Fruit fly (Drosophila melanogaster) whole organism, wandering third instar larva: ENCODE measurements around the gene CG5953.
A peak's percentile ranks its signal among the peaks of the same experiment; 100 is the strongest.

Experiments
- Abd-B ChIP-seq: fragments of >200 bp; optimal IDR thresholded peaks from 2 replicates; lab custom pipeline; 2017; ENCODE audit warnings: missing biosample characterization, missing genetic modification characterization
- CG32264 ChIP-seq: fragments of 200-800 bp; sonication (Bioruptor generic); optimal IDR thresholded peaks from 2 replicates; lab custom pipeline; 2016; ENCODE audit warnings: missing biosample characterization, missing genetic modification characterization
- CG9705 ChIP-seq: fragments of 200-800 bp; sonication (Bioruptor generic); optimal IDR thresholded peaks from 2 replicates; lab custom pipeline; 2018; ENCODE audit warnings: missing biosample characterization, mild to moderate bottlenecking, missing genetic modification characterization
- CrebA ChIP-seq: fragments of 200-800 bp; sonication (Bioruptor generic); optimal IDR thresholded peaks from 2 replicates; lab custom pipeline; 2016; ENCODE audit warnings: missing biosample characterization, mild to moderate bottlenecking, missing genetic modification characterization, borderline replicate concordance
- Dfd ChIP-seq: fragments of >200 bp; optimal IDR thresholded peaks from 2 replicates; lab custom pipeline; 2017; ENCODE audit warnings: missing biosample characterization, missing genetic modification characterization
- Dif ChIP-seq: fragments of 200-275, 200-300 bp; sonication (Bioruptor generic); optimal IDR thresholded peaks from 2 replicates; lab custom pipeline; 2018; ENCODE audit warnings: missing biosample characterization, missing genetic modification characterization; ENCODE audit not compliant: partially characterized antibody
- GATAd ChIP-seq: sonication (Bioruptor generic); optimal IDR thresholded peaks from 2 replicates; lab custom pipeline; 2016; ENCODE audit warnings: missing biosample characterization, missing genetic modification characterization
- HLH106 ChIP-seq: fragments of 200-800 bp; optimal IDR thresholded peaks from 3 replicates; lab custom pipeline; 2019; ENCODE audit warnings: missing biosample characterization, mild to moderate bottlenecking, missing genetic modification characterization, moderate library complexity
- Hnf4 ChIP-seq: fragments of 200-800 bp; sonication (Bioruptor generic); optimal IDR thresholded peaks from 2 replicates; lab custom pipeline; 2016; ENCODE audit warnings: missing biosample characterization, mild to moderate bottlenecking, missing genetic modification characterization
- Hr78 ChIP-seq: fragments of >200 bp; optimal IDR thresholded peaks from 2 replicates; lab custom pipeline; 2017; ENCODE audit warnings: missing biosample characterization, missing genetic modification characterization
- Hr83 ChIP-seq: fragments of 200-300 bp; sonication (Bioruptor generic); optimal IDR thresholded peaks from 2 replicates; lab custom pipeline; 2016; ENCODE audit warnings: missing biosample characterization, mild to moderate bottlenecking, missing genetic modification characterization, moderate library complexity; ENCODE audit not compliant: poor library complexity, severe bottlenecking
- Jra ChIP-seq: sonication (Bioruptor generic); optimal IDR thresholded peaks from 2 replicates; lab custom pipeline; 2016; ENCODE audit warnings: missing biosample characterization, missing genetic modification characterization
- Mio ChIP-seq: sonication (Bioruptor generic); optimal IDR thresholded peaks from 2 replicates; lab custom pipeline; 2016; ENCODE audit warnings: missing biosample characterization, missing genetic modification characterization
- Myc ChIP-seq: fragments of >200 bp; optimal IDR thresholded peaks from 2 replicates; lab custom pipeline; 2017
- N ChIP-seq: fragments of >200 bp; optimal IDR thresholded peaks from 2 replicates; lab custom pipeline; 2018; ENCODE audit warnings: missing biosample characterization, missing external identifiers, missing genetic modification characterization
- OdsH ChIP-seq: fragments of 200-800 bp; sonication (Bioruptor generic); optimal IDR thresholded peaks from 2 replicates; lab custom pipeline; 2016; ENCODE audit warnings: missing biosample characterization, mild to moderate bottlenecking, missing genetic modification characterization
- Rel ChIP-seq, 2 experiments: fragments of 200-800 bp; sonication (Bioruptor generic) in 1 of 2; optimal IDR thresholded peaks; 2 replicates in 1 of 2; 3 replicates in 1 of 2; lab custom pipeline; 2016 to 2019; ENCODE audit warnings: mild to moderate bottlenecking in 2 of 2, missing biosample characterization in 2 of 2, missing genetic modification characterization in 2 of 2, moderate library complexity in 1 of 2
- Sp1 ChIP-seq: fragments of 200-800 bp; sonication (Bioruptor generic); optimal IDR thresholded peaks from 3 replicates; lab custom pipeline; 2019; ENCODE audit warnings: missing biosample characterization, mild to moderate bottlenecking, missing genetic modification characterization, moderate library complexity
- Vsx2 ChIP-seq: fragments of 200-300, 225-300 bp; sonication (Bioruptor generic); optimal IDR thresholded peaks from 2 replicates; lab custom pipeline; 2018; ENCODE audit warnings: missing biosample characterization, missing genetic modification characterization; ENCODE audit not compliant: partially characterized antibody
- br ChIP-seq: fragments of 200-800 bp; sonication (Bioruptor generic); optimal IDR thresholded peaks from 2 replicates; lab custom pipeline; 2016; ENCODE audit warnings: missing biosample characterization, missing genetic modification characterization
- brk ChIP-seq: fragments of 200-800 bp; sonication (Bioruptor generic); optimal IDR thresholded peaks from 2 replicates; lab custom pipeline; 2016; ENCODE audit warnings: missing biosample characterization, mild to moderate bottlenecking, missing genetic modification characterization
- dl ChIP-seq, 2 experiments: fragments of 175-275, 200-275 bp in 1 of 2; fragments of 200-275 bp in 1 of 2; sonication (Bioruptor generic); optimal IDR thresholded peaks; lab custom pipeline; 2018; ENCODE audit warnings: mild to moderate bottlenecking in 2 of 2, missing biosample characterization in 2 of 2, missing genetic modification characterization in 2 of 2, moderate library complexity in 2 of 2; ENCODE audit not compliant: partially characterized antibody in 2 of 2, insufficient read depth in 1 of 2
- dmrt93B ChIP-seq: fragments of 200-800 bp; sonication (Bioruptor generic); optimal IDR thresholded peaks from 2 replicates; lab custom pipeline; 2018; ENCODE audit warnings: missing biosample characterization, mild to moderate bottlenecking, missing genetic modification characterization
- dsf ChIP-seq: sonication (Bioruptor generic); optimal IDR thresholded peaks from 2 replicates; lab custom pipeline; 2016; ENCODE audit warnings: missing biosample characterization, missing genetic modification characterization, borderline replicate concordance
- ey ChIP-seq: fragments of 200-800 bp; sonication (Bioruptor generic); optimal IDR thresholded peaks from 2 replicates; lab custom pipeline; 2016; ENCODE audit warnings: missing biosample characterization, missing genetic modification characterization
- foxo ChIP-seq, 2 experiments: fragments of 200-800 bp; sonication (Bioruptor generic); optimal IDR thresholded peaks; 2 replicates in 1 of 2; 3 replicates in 1 of 2; lab custom pipeline; 2016 to 2017; ENCODE audit warnings: missing biosample characterization in 2 of 2, missing genetic modification characterization in 2 of 2
- fru ChIP-seq: fragments of 200-800 bp; sonication (Bioruptor generic); optimal IDR thresholded peaks from 3 replicates; lab custom pipeline; 2016; ENCODE audit warnings: missing biosample characterization, mild to moderate bottlenecking, missing genetic modification characterization
- h ChIP-seq: fragments of 200-800 bp; sonication (Bioruptor generic); optimal IDR thresholded peaks from 3 replicates; lab custom pipeline; 2016; ENCODE audit warnings: missing biosample characterization, mild to moderate bottlenecking, missing genetic modification characterization
- jim ChIP-seq: fragments of 175-275, 200-325 bp; sonication (Bioruptor generic); optimal IDR thresholded peaks from 2 replicates; lab custom pipeline; 2016; ENCODE audit warnings: missing biosample characterization, mild to moderate bottlenecking, missing genetic modification characterization
- lola ChIP-seq: fragments of >200 bp; optimal IDR thresholded peaks from 2 replicates; lab custom pipeline; 2017; ENCODE audit warnings: missing biosample characterization, missing genetic modification characterization
- pan ChIP-seq: fragments of >200 bp; optimal IDR thresholded peaks from 2 replicates; lab custom pipeline; 2017
- psq ChIP-seq: fragments of 200-800 bp; sonication (Bioruptor generic); optimal IDR thresholded peaks from 3 replicates; lab custom pipeline; 2017; ENCODE audit warnings: missing biosample characterization, mild to moderate bottlenecking, missing genetic modification characterization, moderate library complexity
- rgr ChIP-seq: fragments of 200-800 bp; sonication (Bioruptor generic); optimal IDR thresholded peaks from 3 replicates; lab custom pipeline; 2016; ENCODE audit warnings: missing biosample characterization, mild to moderate bottlenecking, missing genetic modification characterization
- sage ChIP-seq: fragments of 200-800 bp; sonication (Bioruptor generic); optimal IDR thresholded peaks from 2 replicates; lab custom pipeline; 2016; ENCODE audit warnings: missing biosample characterization, mild to moderate bottlenecking, missing genetic modification characterization
- sv ChIP-seq: fragments of 200-800 bp; sonication (Bioruptor generic); optimal IDR thresholded peaks from 3 replicates; lab custom pipeline; 2016; ENCODE audit warnings: missing biosample characterization, missing genetic modification characterization
- tai ChIP-seq: sonication (Bioruptor generic); optimal IDR thresholded peaks from 2 replicates; lab custom pipeline; 2016; ENCODE audit warnings: missing biosample characterization, missing genetic modification characterization
- usp ChIP-seq: fragments of >200 bp; optimal IDR thresholded peaks from 2 replicates; lab custom pipeline; 2017; ENCODE audit warnings: missing biosample characterization, missing genetic modification characterization
- woc ChIP-seq: sonication (Bioruptor generic); optimal IDR thresholded peaks from 2 replicates; lab custom pipeline; 2016; ENCODE audit warnings: missing biosample characterization, mild to moderate bottlenecking, missing genetic modification characterization

The CG5953 gene

dm6 chr2L:16520475-16521344 lies 12.0 kb downstream of the CG5953 start:
- no peak for TF ChIP-seq Rel (GFP tag; optimal IDR thresholded peaks at IDR 0.05; lab: Kevin White, UChicago)
- TF ChIP-seq Rel (tag; optimal IDR thresholded peaks at IDR 0.05; lab: Kevin White, UChicago), result peak; percentile 14
- TF ChIP-seq Hr83 (GFP tag; lab: Kevin White, UChicago), result no peak
- TF ChIP-seq foxo (GFP tag; optimal IDR thresholded peaks at IDR 0.05; lab: Kevin White, UChicago), result no peak
- TF ChIP-seq Dif (GFP tag; lab: Kevin White, UChicago), result peak; percentile 54
- TF ChIP-seq sage (GFP tag; lab: Kevin White, UChicago), result no peak
- TF ChIP-seq dl (GFP tag; optimal IDR thresholded peaks at IDR 0.05; lab: Kevin White, UChicago; ENCODE audit: insufficient read depth in 1 of 2, partially characterized antibody in 2 of 2), result peak in 1 of 2 experiments; percentile 63

dm6 chr2L:16519582-16520474 lies 12.8 kb downstream of the CG5953 start:
- TF ChIP-seq Myc (lab: Kevin White, UChicago) (no peak), HLH106 (tag; lab: Kevin White, UChicago) (peak; percentile 64), fru (no peak), ey (GFP tag; lab: Kevin White, UChicago) (no peak), Mio (GFP tag; lab: Kevin White, UChicago) (no peak), OdsH (GFP tag; lab: Kevin White, UChicago) (peak; percentile 28), Hr78 (no peak), rgr (GFP tag; lab: Kevin White, UChicago) (peak; percentile 18), N (GFP tag; lab: Kevin White, UChicago) (no peak), lola (GFP tag; lab: Kevin White, UChicago) (no peak), dsf (GFP tag; lab: Kevin White, UChicago) (no peak), Sp1 (GFP tag; lab: Kevin White, UChicago) (no peak), Vsx2 (GFP tag; lab: Kevin White, UChicago) (no peak), jim (GFP tag; lab: Kevin White, UChicago) (no peak), Hnf4 (GFP tag; lab: Kevin White, UChicago) (peak; percentile 14), pan (lab: Kevin White, UChicago) (no peak), Dif (GFP tag; lab: Kevin White, UChicago) (peak; percentile 63), woc (GFP tag; lab: Kevin White, UChicago) (peak; percentile 24), CG9705 (GFP tag; lab: Kevin White, UChicago) (no peak), Rel (GFP tag; optimal IDR thresholded peaks at IDR 0.05; lab: Kevin White, UChicago) (no peak), Rel (tag; optimal IDR thresholded peaks at IDR 0.05; lab: Kevin White, UChicago) (no peak), sage (GFP tag; lab: Kevin White, UChicago) (no peak), tai (no peak), dl (GFP tag; optimal IDR thresholded peaks at IDR 0.05; lab: Kevin White, UChicago; ENCODE audit: insufficient read depth in 1 of 2, partially characterized antibody in 2 of 2) (peak; percentile 9 to 27), CG32264 (GFP tag; lab: Kevin White, UChicago) (no peak), Abd-B (GFP tag; lab: Kevin White, UChicago) (no peak), brk (GFP tag; lab: Kevin White, UChicago) (peak; percentile 55), Dfd (GFP tag; lab: Kevin White, UChicago) (no peak), Jra (GFP tag; lab: Kevin White, UChicago) (no peak), sv (GFP tag; lab: Kevin White, UChicago) (no peak), br (no peak), h (peak; percentile 27), GATAd (GFP tag; lab: Kevin White, UChicago) (no peak), Hr83 (GFP tag; lab: Kevin White, UChicago) (no peak), CrebA (GFP tag; lab: Kevin White, UChicago) (no peak), foxo (GFP tag; optimal IDR thresholded peaks at IDR 0.05; lab: Kevin White, UChicago) (peak in 1 of 2 experiments; percentile 13), dmrt93B (GFP tag; lab: Kevin White, UChicago) (peak; percentile 23), usp (GFP tag; lab: Kevin White, UChicago) (no peak), psq (GFP tag; lab: Kevin White, UChicago) (no peak)
